Worm (Caenorhabditis elegans) whole organism, L2 larva: ENCODE results near the gene Y46H3A.4.
"Not testable (repeated sequence)": the region's sequence is repeated elsewhere in the genome, so short reads cannot be mapped to it uniquely, and the experiment has no call there.

ENCODE experiments used
- Y55F3AM.14 ChIP-seq: fragments of 200-800 bp; sonication (Bioruptor generic); optimal IDR thresholded peaks from 2 replicates; lab custom pipeline; 2018; ENCODE audit warnings: mild to moderate bottlenecking, missing genetic modification characterization, missing compliant biosample characterization
- ama-1 ChIP-seq: fragments of 150-350 bp; optimal IDR thresholded peaks from 2 replicates; lab custom pipeline; 2018; ENCODE audit warnings: inconsistent platforms
- elt-1 ChIP-seq: fragments of 150-350 bp; optimal IDR thresholded peaks from 2 replicates; lab custom pipeline; 2014; ENCODE audit warnings: missing biosample characterization, missing genetic modification characterization
- mdl-1 ChIP-seq, 2 experiments: fragments of 150-350 bp in 1 of 2; sonication (generic microtip) in 1 of 2; optimal IDR thresholded peaks; 2 replicates each; lab custom pipeline; 2017; ENCODE audit warnings: missing biosample characterization in 2 of 2, missing genetic modification characterization in 2 of 2
- nhr-23 ChIP-seq: fragments of 150-350 bp; optimal IDR thresholded peaks from 2 replicates; lab custom pipeline; 2014; ENCODE audit warnings: missing biosample characterization, missing genetic modification reagents, missing genetic modification characterization
- nhr-6 ChIP-seq: fragments of 150-350 bp; optimal IDR thresholded peaks from 2 replicates; lab custom pipeline; 2014; ENCODE audit warnings: missing biosample characterization, missing genetic modification characterization
- snpc-4 ChIP-seq: fragments of 150-350 bp; optimal IDR thresholded peaks from 2 replicates; lab custom pipeline; 2014; ENCODE audit warnings: missing biosample characterization, missing genetic modification characterization
- unc-62 ChIP-seq: fragments of 150-350 bp; optimal IDR thresholded peaks from 2 replicates; lab custom pipeline; 2014; ENCODE audit warnings: missing biosample characterization, missing genetic modification reagents, missing genetic modification characterization

ce11 chrV:1814784-1815183, 3.8 kb upstream of the Y46H3A.4 start, which contains the start of gene Y46H3A.5:
- not testable (repeated sequence) for TF ChIP-seq Y55F3AM.14 (GFP tag; lab: Kevin White, UChicago); nhr-6 (tag; lab: Kevin White, UChicago); snpc-4 (tag; lab: Kevin White, UChicago); unc-62 (GFP tag; lab: Kevin White, UChicago); elt-1 (tag; lab: Kevin White, UChicago); nhr-23 (tag; lab: Kevin White, UChicago); mdl-1 (tag; optimal IDR thresholded peaks at IDR 0.05; lab: Kevin White, UChicago); ama-1 (lab: Kevin White, UChicago)
